1 fruit fly cellular context compared by ENCODE assay signal in the genomic region with DNA sequence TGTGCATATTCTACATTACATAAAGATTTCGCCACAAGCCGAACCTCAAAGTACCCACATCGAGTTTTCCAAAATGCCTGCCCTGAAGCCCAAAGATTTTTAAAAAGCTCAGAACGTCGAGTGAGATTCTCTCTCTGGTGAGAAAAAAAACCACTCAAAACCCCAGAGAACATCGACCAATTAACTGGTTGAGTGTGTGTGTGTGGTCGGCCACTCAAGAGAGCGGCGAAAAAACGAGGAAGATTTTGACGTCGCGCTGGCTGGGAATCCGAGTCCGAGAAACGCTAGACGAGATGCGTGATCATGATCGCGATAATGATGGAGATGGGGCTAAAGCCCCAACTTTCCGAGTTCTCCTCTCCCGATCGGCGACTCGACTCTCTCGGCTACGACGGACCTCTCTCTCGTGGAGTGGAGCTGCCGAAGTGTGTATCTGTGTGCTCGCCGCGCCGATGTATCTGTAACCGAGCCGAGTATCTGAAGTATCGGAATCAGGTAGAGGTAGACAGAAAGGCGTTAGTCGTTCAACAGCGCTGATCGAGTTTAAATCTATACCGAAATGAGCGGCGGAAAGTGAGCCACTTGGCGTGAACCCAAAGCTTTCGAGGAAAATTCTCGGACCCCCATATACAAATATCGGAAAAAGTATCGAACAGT.
A peak's percentile ranks its signal among the peaks of the same experiment; 100 is the strongest.
TF ChIP-seq lines count a peak whose summit lies in the region.

No protein-coding gene starts in this region.

TF ChIP-seq in whole organism, embryonic, 481 proteins besides CTCF, POLR2A, EP300 and RAD21 (continued from another document):
- TF ChIP-seq Dll (GFP tag; IDR thresholded peaks at IDR 0.05; lab: Robert Waterston, UW; ENCODE audit: partially characterized antibody) (peak; percentile 56; the same call in 3 of the 4 replicates), Drgx (GFP tag; IDR thresholded peaks at IDR 0.05; lab: Robert Waterston, UW) (peak; percentile 41; the same call in 1 of the 2 replicates), CG32532 (GFP tag; IDR thresholded peaks at IDR 0.05; lab: Robert Waterston, UW) (peak; percentile 30; the same call in 1 of the 2 replicates), nau (GFP tag; optimal IDR thresholded peaks at IDR 0.05; lab: Kevin White, UChicago) (no peak), luna (GFP tag; optimal IDR thresholded peaks at IDR 0.05; lab: Kevin White, UChicago) (no peak), E2f1 (GFP tag; IDR thresholded peaks at IDR 0.05; lab: Robert Waterston, UW) (no peak), nerfin-1 (tag; optimal IDR thresholded peaks at IDR 0.05; lab: Kevin White, UChicago) (no peak), CG1529 (GFP tag; optimal IDR thresholded peaks at IDR 0.05; lab: Kevin White, UChicago) (no peak), jing (GFP tag; optimal IDR thresholded peaks at IDR 0.05; lab: Kevin White, UChicago) (peak; percentile 40), CG6854 (GFP tag; optimal IDR thresholded peaks at IDR 0.05; lab: Kevin White, UChicago) (no peak), CG3281 (GFP tag; optimal IDR thresholded peaks at IDR 0.05; lab: Kevin White, UChicago) (no peak), CG8290 (GFP tag; optimal IDR thresholded peaks at IDR 0.05; lab: Kevin White, UChicago) (no peak), CG8290 (tag; optimal IDR thresholded peaks at IDR 0.05; lab: Kevin White, UChicago) (peak in 1 of 2 experiments; percentile 36), lab (GFP tag; optimal IDR thresholded peaks at IDR 0.05; lab: Kevin White, UChicago) (peak; percentile 11), Nf-YC (tag; optimal IDR thresholded peaks at IDR 0.05; lab: Kevin White, UChicago) (peak; percentile 49), CG6272 (GFP tag; IDR thresholded peaks at IDR 0.05; lab: Robert Waterston, UW) (no peak), shn (GFP tag; optimal IDR thresholded peaks at IDR 0.05; lab: Kevin White, UChicago) (peak; percentile 16), Sox102F (GFP tag; optimal IDR thresholded peaks at IDR 0.05; lab: Kevin White, UChicago) (no peak), abd-A (tag; optimal IDR thresholded peaks at IDR 0.05; lab: Kevin White, UChicago) (peak; percentile 13), fd3F (GFP tag; optimal IDR thresholded peaks at IDR 0.05; lab: Kevin White, UChicago) (no peak), CG12769 (tag; optimal IDR thresholded peaks at IDR 0.05; lab: Kevin White, UChicago) (peak; percentile 9), eyg (GFP tag; optimal IDR thresholded peaks at IDR 0.05; lab: Kevin White, UChicago) (no peak), CG7271 (tag; optimal IDR thresholded peaks at IDR 0.05; lab: Kevin White, UChicago) (no peak), tin (GFP tag; optimal IDR thresholded peaks at IDR 0.05; lab: Kevin White, UChicago) (no peak), aop (GFP tag; IDR thresholded peaks at IDR 0.05; lab: Robert Waterston, UW) (no peak), sug (tag; optimal IDR thresholded peaks at IDR 0.05; lab: Kevin White, UChicago) (no peak)
